Fruit fly (Drosophila melanogaster): Measurements from ENCODE around the gene CG1812.
A peak's percentile ranks its signal among the peaks of the same experiment; 100 is the strongest.

The CG1812 gene

DNA sequence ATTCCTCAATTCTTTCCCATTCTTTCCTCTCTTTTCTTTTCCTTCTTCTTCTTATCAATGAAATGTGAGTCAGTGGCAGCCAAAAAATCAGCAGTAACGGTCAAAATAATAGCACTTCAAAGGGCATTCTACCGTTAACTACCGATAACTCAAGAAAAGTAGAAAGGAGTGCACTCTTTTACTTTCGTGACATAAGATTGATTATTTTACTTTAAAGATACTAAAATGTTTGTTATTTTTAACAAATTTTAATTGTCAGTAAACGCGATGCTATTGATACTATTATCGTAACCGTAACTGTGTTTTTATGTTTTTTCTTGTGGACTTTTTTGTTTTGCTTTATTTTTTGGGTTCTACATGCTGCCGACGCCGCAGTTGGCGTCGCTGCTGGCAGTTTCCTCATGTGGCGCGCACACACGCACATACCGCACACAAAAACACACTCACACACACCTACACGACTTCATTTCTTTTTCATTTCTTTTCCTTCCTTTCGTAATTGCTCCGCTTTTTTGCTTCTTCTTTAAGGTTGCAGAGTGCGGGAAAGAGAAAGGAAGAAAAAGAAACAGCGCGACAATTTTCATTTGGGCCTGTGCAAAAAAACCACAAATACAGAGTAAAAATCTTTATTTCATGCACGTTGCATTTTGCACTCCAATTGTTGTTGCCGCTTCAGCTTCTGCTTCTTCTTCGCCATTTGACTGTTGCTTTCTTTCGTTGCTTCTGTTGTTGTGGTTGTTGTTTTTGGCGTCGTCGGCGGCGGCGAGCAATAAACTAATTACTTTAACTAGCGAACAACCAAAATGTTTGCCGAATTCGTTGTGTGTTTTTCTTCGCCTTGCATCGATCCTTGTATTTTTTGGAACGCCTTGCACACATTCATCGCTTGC, 1.6 kb upstream of the CG1812 start (continued):
- TF ChIP-seq scrt (GFP tag; optimal IDR thresholded peaks at IDR 0.05): peak; percentile 53
- no peak for TF ChIP-seq BEAF-32 (GFP tag; optimal IDR thresholded peaks at IDR 0.05)
- no peak for TF ChIP-seq CG6813 (GFP tag; optimal IDR thresholded peaks at IDR 0.05)
- no peak for TF ChIP-seq fd102C (GFP tag; optimal IDR thresholded peaks at IDR 0.05)
- TF ChIP-seq Doc3 (GFP tag; IDR thresholded peaks at IDR 0.05; ENCODE audit: partially characterized antibody): no peak
- TF ChIP-seq CG16863 (GFP tag; optimal IDR thresholded peaks at IDR 0.05): peak; percentile 10

DNA sequence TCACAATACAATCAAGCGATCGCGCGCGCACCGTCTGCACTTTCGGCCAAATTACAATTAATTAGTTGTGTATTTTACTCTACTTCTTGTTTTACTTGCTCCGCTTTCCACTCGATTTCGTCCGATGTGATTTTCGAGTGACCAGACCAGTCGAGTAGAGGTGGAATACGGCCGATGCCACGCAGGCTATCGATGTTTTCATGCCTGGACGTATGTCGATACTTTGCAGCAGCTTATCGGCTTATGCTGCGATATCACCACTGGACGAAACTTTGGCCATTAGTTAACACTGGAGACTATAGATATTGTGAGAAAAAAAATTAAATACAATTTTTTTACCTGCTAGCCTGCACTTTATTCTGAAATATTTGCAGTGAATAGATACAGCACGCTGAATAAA, 804 bp upstream of the CG1812 start, which contains the start of gene RhoGAP19D:
Gene RhoGAP19D, minus strand, starts transcription at position 155 of the 400 bp plus-strand sequence.
- no peak for TF ChIP-seq CG33557 (GFP tag; optimal IDR thresholded peaks at IDR 0.05)
- peak; percentile 49 for TF ChIP-seq CG17829 (tag; optimal IDR thresholded peaks at IDR 0.05)
- peak; percentile 2 for TF ChIP-seq dmrt99B (tag; optimal IDR thresholded peaks at IDR 0.05)
- TF ChIP-seq CG14667 (GFP tag; IDR thresholded peaks at IDR 0.05): peak; percentile 47; the same call in 1 of the 2 replicates
- TF ChIP-seq CG1603 (tag; optimal IDR thresholded peaks at IDR 0.05): peak; percentile 85
- peak; percentile 42 for TF ChIP-seq CG10543 (GFP tag; optimal IDR thresholded peaks at IDR 0.05)
- peak; percentile 85 for TF ChIP-seq Dll (GFP tag; IDR thresholded peaks at IDR 0.05; ENCODE audit: partially characterized antibody)
- TF ChIP-seq CG10147 (GFP tag; optimal IDR thresholded peaks at IDR 0.05): no peak
- peak; percentile 37 for TF ChIP-seq maf-S (GFP tag; optimal IDR thresholded peaks at IDR 0.05)
- TF ChIP-seq nmo (GFP tag; optimal IDR thresholded peaks at IDR 0.05): peak; percentile 42
- TF ChIP-seq Neu2 (GFP tag; optimal IDR thresholded peaks at IDR 0.05; ENCODE audit: borderline replicate concordance): no peak
- TF ChIP-seq Hsf (GFP tag; optimal IDR thresholded peaks at IDR 0.05): peak; percentile 60
- peak; percentile 38 for TF ChIP-seq tup (GFP tag; optimal IDR thresholded peaks at IDR 0.05)
- TF ChIP-seq stwl (tag; optimal IDR thresholded peaks at IDR 0.05): peak; percentile 90
- no peak for TF ChIP-seq trh (GFP tag; optimal IDR thresholded peaks at IDR 0.05)
- TF ChIP-seq CG14860 (GFP tag; IDR thresholded peaks at IDR 0.05; ENCODE audit: partially characterized antibody): peak; percentile 83
- TF ChIP-seq CG6272 (GFP tag; IDR thresholded peaks at IDR 0.05): peak; percentile 71
- TF ChIP-seq CG10431 (GFP tag; optimal IDR thresholded peaks at IDR 0.05): no peak
- no peak for TF ChIP-seq CG1832 (GFP tag; optimal IDR thresholded peaks at IDR 0.05)
- peak; percentile 47 for TF ChIP-seq CG11504 (tag; optimal IDR thresholded peaks at IDR 0.05)
- no peak for TF ChIP-seq dm (GFP tag; optimal IDR thresholded peaks at IDR 0.05)
- TF ChIP-seq hth (optimal IDR thresholded peaks at IDR 0.05): no peak
- no peak for TF ChIP-seq ATbp (GFP tag; optimal IDR thresholded peaks at IDR 0.05)
- 0 out of 3 replicates have a peak, but pooled peaks have one; percentile 30 for TF ChIP-seq CG2889 (GFP tag; IDR thresholded peaks at IDR 0.05)
- TF ChIP-seq E2f2 (GFP tag; IDR thresholded peaks at IDR 0.05): peak; percentile 61
- TF ChIP-seq NC2α (GFP tag; optimal IDR thresholded peaks at IDR 0.05): no peak
- no peak for TF ChIP-seq schlank (tag; optimal IDR thresholded peaks at IDR 0.05)
- peak; percentile 39; the same call in 1 of the 2 replicates for TF ChIP-seq CG14441 (GFP tag; IDR thresholded peaks at IDR 0.05)
- peak; percentile 92 for TF ChIP-seq inv (GFP tag; IDR thresholded peaks at IDR 0.05; ENCODE audit: partially characterized antibody)
- peak; percentile 39 for TF ChIP-seq sug (tag; optimal IDR thresholded peaks at IDR 0.05)
- peak; percentile 48 for TF ChIP-seq CG4424 (GFP tag; optimal IDR thresholded peaks at IDR 0.05)
- TF ChIP-seq CG12391 (tag; optimal IDR thresholded peaks at IDR 0.05): peak; percentile 48
- peak; percentile 23 for TF ChIP-seq trem (tag; optimal IDR thresholded peaks at IDR 0.05)
- TF ChIP-seq CG9797 (GFP tag; optimal IDR thresholded peaks at IDR 0.05): peak; percentile 83
- TF ChIP-seq CG16815 (GFP tag; optimal IDR thresholded peaks at IDR 0.05): no peak
- TF ChIP-seq Hand (GFP tag; optimal IDR thresholded peaks at IDR 0.05): no peak
- no peak for TF ChIP-seq tio (GFP tag; optimal IDR thresholded peaks at IDR 0.05)
- peak; percentile 32 to 42 for TF ChIP-seq chif (GFP tag; optimal IDR thresholded peaks at IDR 0.05)
- no peak for TF ChIP-seq CG18619 (GFP tag; optimal IDR thresholded peaks at IDR 0.05)
- TF ChIP-seq CG8281 (tag; optimal IDR thresholded peaks at IDR 0.05): no peak
